Fruit fly (Drosophila melanogaster) whole organism, embryonic: ENCODE data around the gene yellow-g2.

Experiments
- CG10321 ChIP-seq: fragments of 200-800 bp; sonication (Bioruptor generic); IDR thresholded peaks from 2 replicates; pipeline ENCODE4 v1.3.6; 2022; ENCODE audit warnings: missing biosample characterization, missing genetic modification characterization
- CG13296 ChIP-seq: fragments of 200-800 bp; sonication (Bioruptor generic); optimal IDR thresholded peaks from 3 replicates; lab custom pipeline; 2018; ENCODE audit warnings: missing biosample characterization, mild to moderate bottlenecking, missing genetic modification characterization
- CG15011 ChIP-seq: fragments of 200-800 bp; sonication (Bioruptor generic); optimal IDR thresholded peaks from 3 replicates; lab custom pipeline; 2018; ENCODE audit warnings: missing biosample characterization, mild to moderate bottlenecking, missing genetic modification characterization
- CG1647 ChIP-seq: fragments of 200-800 bp; sonication (Bioruptor generic); optimal IDR thresholded peaks from 3 replicates; lab custom pipeline; 2016; ENCODE audit warnings: missing biosample characterization, missing genetic modification characterization
- CG17612 ChIP-seq: fragments of 200-800 bp; sonication (Bioruptor generic); IDR thresholded peaks from 2 replicates; pipeline ENCODE4 v1.3.6; 2022; ENCODE audit warnings: missing biosample characterization, missing genetic modification characterization
- CG18619 ChIP-seq: fragments of 200-800 bp; sonication (Bioruptor generic); optimal IDR thresholded peaks from 3 replicates; lab custom pipeline; 2017; ENCODE audit warnings: missing biosample characterization, mild to moderate bottlenecking, missing genetic modification characterization
- CG2116 ChIP-seq: fragments of 200-800 bp; sonication (Bioruptor generic); optimal IDR thresholded peaks from 3 replicates; lab custom pipeline; 2018; ENCODE audit warnings: missing biosample characterization, mild to moderate bottlenecking, missing genetic modification characterization
- CG2678 ChIP-seq: fragments of 200-800 bp; sonication (Bioruptor generic); optimal IDR thresholded peaks from 3 replicates; lab custom pipeline; 2019; ENCODE audit warnings: missing biosample characterization, mild to moderate bottlenecking, missing genetic modification characterization, moderate library complexity
- CG32532 ChIP-seq: fragments of 200-800 bp; sonication (Bioruptor generic); IDR thresholded peaks from 2 replicates; pipeline ENCODE4 v1.3.6; 2022; ENCODE audit warnings: missing biosample characterization, missing genetic modification characterization
- CG34376 ChIP-seq: fragments of 200-800 bp; sonication (Bioruptor generic); optimal IDR thresholded peaks from 2 replicates; lab custom pipeline; 2018; ENCODE audit warnings: missing biosample characterization, mild to moderate bottlenecking, missing genetic modification characterization
- CG4282 ChIP-seq: fragments of 200-800 bp; sonication (Bioruptor generic); optimal IDR thresholded peaks from 2 replicates; lab custom pipeline; 2016; ENCODE audit warnings: missing biosample characterization, missing genetic modification characterization
- CG4328 ChIP-seq: fragments of 200-800 bp; sonication (Bioruptor generic); optimal IDR thresholded peaks from 3 replicates; lab custom pipeline; 2017; ENCODE audit warnings: missing biosample characterization, missing genetic modification reagents, missing genetic modification characterization
- CG43689 ChIP-seq: fragments of 200-800 bp; sonication (Bioruptor generic); IDR thresholded peaks from 2 replicates; pipeline ENCODE4 v1.3.6; 2022; ENCODE audit warnings: missing biosample characterization, missing genetic modification characterization
- CG4820 ChIP-seq: fragments of 200-800 bp; sonication (Bioruptor generic); optimal IDR thresholded peaks from 3 replicates; lab custom pipeline; 2016; ENCODE audit warnings: missing biosample characterization, missing genetic modification characterization
- CG5245 ChIP-seq: fragments of 200-800 bp; sonication (Bioruptor generic); optimal IDR thresholded peaks from 3 replicates; lab custom pipeline; 2016; ENCODE audit warnings: missing biosample characterization, missing genetic modification characterization
- CG6254 ChIP-seq: fragments of 200-800 bp; sonication (Bioruptor generic); optimal IDR thresholded peaks from 3 replicates; lab custom pipeline; 2017; ENCODE audit warnings: mild to moderate bottlenecking, missing biosample characterization, missing genetic modification reagents, missing genetic modification characterization
- CG6683 ChIP-seq: fragments of 200-800 bp; sonication (Bioruptor generic); optimal IDR thresholded peaks from 2 replicates; lab custom pipeline; 2017; ENCODE audit warnings: missing biosample characterization, mild to moderate bottlenecking, missing genetic modification characterization, missing genetic modification reagents
- CG6689 ChIP-seq: fragments of 200-800 bp; sonication (Bioruptor generic); IDR thresholded peaks from 2 replicates; pipeline ENCODE4 v1.3.6; 2022; ENCODE audit warnings: missing biosample characterization, missing genetic modification characterization
- CG7357 ChIP-seq: fragments of 200-800 bp; sonication (Bioruptor generic); IDR thresholded peaks from 3 replicates; pipeline ENCODE4 v1.3.6; 2022; ENCODE audit warnings: missing biosample characterization, missing genetic modification characterization
- CG7745 ChIP-seq: fragments of 200-800 bp; sonication (Bioruptor generic); optimal IDR thresholded peaks from 2 replicates; lab custom pipeline; 2018; ENCODE audit warnings: missing biosample characterization, mild to moderate bottlenecking, missing genetic modification characterization, moderate library complexity
- Chrac-16 ChIP-seq: fragments of 200-800 bp; sonication (Bioruptor generic); optimal IDR thresholded peaks from 3 replicates; lab custom pipeline; 2016; ENCODE audit warnings: missing biosample characterization, missing genetic modification characterization
- Dbx ChIP-seq: fragments of 200-800 bp; sonication (Bioruptor generic); IDR thresholded peaks from 3 replicates; pipeline ENCODE4 v1.3.6; 2022; ENCODE audit warnings: missing biosample characterization, missing genetic modification characterization
- Doc3 ChIP-seq: fragments of 200-800 bp; sonication (Bioruptor generic); IDR thresholded peaks from 3 replicates; pipeline ENCODE4 v1.3.6; 2022; ENCODE audit warnings: missing biosample characterization, missing genetic modification characterization; ENCODE audit not compliant: partially characterized antibody
- ERR ChIP-seq: fragments of 200-800 bp; sonication (Bioruptor generic); optimal IDR thresholded peaks from 2 replicates; lab custom pipeline; 2016; ENCODE audit warnings: missing biosample characterization, missing genetic modification characterization
- Eip74EF ChIP-seq, 2 experiments: fragments of 200-800 bp in 1 of 2; fragments of >200 bp in 1 of 2; sonication (Bioruptor generic) in 1 of 2; optimal IDR thresholded peaks; 2 replicates each; lab custom pipeline; 2017 to 2019; ENCODE audit warnings: missing biosample characterization in 2 of 2, missing genetic modification characterization in 2 of 2, mild to moderate bottlenecking in 1 of 2, moderate library complexity in 1 of 2
- HHEX ChIP-seq: fragments of 200-800 bp; sonication (Bioruptor generic); optimal IDR thresholded peaks from 3 replicates; lab custom pipeline; 2017; ENCODE audit warnings: missing biosample characterization, mild to moderate bottlenecking, missing genetic modification characterization, missing genetic modification reagents
- Hand ChIP-seq: fragments of 200-800 bp; sonication (Bioruptor generic); optimal IDR thresholded peaks from 2 replicates; lab custom pipeline; 2017; ENCODE audit warnings: mild to moderate bottlenecking, missing biosample characterization, missing genetic modification reagents, missing genetic modification characterization
- NK7.1 ChIP-seq: fragments of 200-800 bp; sonication (Bioruptor generic); optimal IDR thresholded peaks from 3 replicates; lab custom pipeline; 2016; ENCODE audit warnings: missing biosample characterization, missing genetic modification characterization
- Nf-YB ChIP-seq: fragments of 200-800 bp; sonication (Bioruptor generic); optimal IDR thresholded peaks from 3 replicates; lab custom pipeline; 2019; ENCODE audit warnings: missing biosample characterization, mild to moderate bottlenecking, missing genetic modification characterization, moderate library complexity
- Opbp ChIP-seq: fragments of 200-800 bp; sonication (Bioruptor generic); IDR thresholded peaks from 3 replicates; pipeline ENCODE4 v1.3.6; 2022; ENCODE audit warnings: missing biosample characterization, missing genetic modification characterization; ENCODE audit not compliant: partially characterized antibody
- Optix ChIP-seq: fragments of 200-800 bp; sonication (Bioruptor generic); IDR thresholded peaks from 3 replicates; pipeline ENCODE4 v1.3.6; 2022; ENCODE audit warnings: missing biosample characterization, missing genetic modification characterization
- PHDP ChIP-seq: fragments of 200-800 bp; sonication (Bioruptor generic); optimal IDR thresholded peaks from 3 replicates; lab custom pipeline; 2018; ENCODE audit warnings: missing biosample characterization, mild to moderate bottlenecking, missing genetic modification characterization, moderate library complexity
- Stat92E ChIP-seq, 3 experiments: fragments of >200 bp in 2 of 3; fragments of 200-800 bp in 1 of 3; sonication (Bioruptor generic) in 1 of 3; optimal IDR thresholded peaks; 2 replicates each; lab custom pipeline; 2017 to 2019; ENCODE audit warnings: missing biosample characterization in 3 of 3, missing genetic modification characterization in 3 of 3, mild to moderate bottlenecking in 1 of 3, moderate library complexity in 1 of 3
- ab ChIP-seq: fragments of 200-800 bp; sonication (Bioruptor generic); optimal IDR thresholded peaks from 2 replicates; lab custom pipeline; 2016; ENCODE audit warnings: missing biosample characterization, missing genetic modification characterization
- ase ChIP-seq: fragments of 200-800 bp; sonication (Bioruptor generic); IDR thresholded peaks from 3 replicates; pipeline ENCODE4 v1.3.6; 2022; ENCODE audit warnings: missing biosample characterization, missing genetic modification characterization
- ato ChIP-seq: fragments of 200-800 bp; sonication (Bioruptor generic); IDR thresholded peaks from 2 replicates; pipeline ENCODE4 v1.3.6; 2022; ENCODE audit warnings: missing biosample characterization, missing genetic modification characterization; ENCODE audit not compliant: partially characterized antibody
- bab2 ChIP-seq: fragments of 200-800 bp; sonication (Bioruptor generic); optimal IDR thresholded peaks from 2 replicates; lab custom pipeline; 2016; ENCODE audit warnings: missing biosample characterization, missing genetic modification characterization
- btn ChIP-seq: fragments of 200-800 bp; sonication (Bioruptor generic); optimal IDR thresholded peaks from 2 replicates; lab custom pipeline; 2016; ENCODE audit warnings: missing biosample characterization, missing genetic modification characterization
- crc ChIP-seq: fragments of 200-800 bp; sonication (Bioruptor generic); optimal IDR thresholded peaks from 2 replicates; lab custom pipeline; 2016; ENCODE audit warnings: missing biosample characterization, missing genetic modification characterization
- dpn ChIP-seq, 2 experiments: fragments of 200-800 bp; sonication (Bioruptor generic); optimal IDR thresholded peaks; 3 replicates each; lab custom pipeline; 2016; ENCODE audit warnings: missing biosample characterization in 2 of 2, missing genetic modification characterization in 2 of 2
- en ChIP-seq: fragments of 200-800 bp; sonication (Bioruptor generic); optimal IDR thresholded peaks from 2 replicates; lab custom pipeline; 2016; ENCODE audit warnings: missing biosample characterization, missing genetic modification characterization
- gcm2 ChIP-seq: fragments of 200-800 bp; sonication (Bioruptor generic); optimal IDR thresholded peaks from 2 replicates; lab custom pipeline; 2016; ENCODE audit warnings: missing biosample characterization, missing genetic modification characterization
- nmo ChIP-seq: fragments of 200-800 bp; sonication (Bioruptor generic); optimal IDR thresholded peaks from 2 replicates; lab custom pipeline; 2018; ENCODE audit warnings: missing biosample characterization, mild to moderate bottlenecking, missing genetic modification characterization, moderate library complexity
- pfk ChIP-seq: fragments of 200-800 bp; sonication (Bioruptor generic); optimal IDR thresholded peaks from 2 replicates; lab custom pipeline; 2018; ENCODE audit warnings: missing biosample characterization, mild to moderate bottlenecking, missing genetic modification characterization, moderate library complexity
- row ChIP-seq: fragments of 200-800 bp; sonication (Bioruptor generic); IDR thresholded peaks from 3 replicates; pipeline ENCODE4 v1.3.6; 2022; ENCODE audit warnings: missing biosample characterization, missing genetic modification characterization
- salm ChIP-seq: fragments of 200-800 bp; sonication (Bioruptor generic); optimal IDR thresholded peaks from 2 replicates; lab custom pipeline; 2018; ENCODE audit warnings: missing biosample characterization, mild to moderate bottlenecking, missing genetic modification characterization
- sens-2 ChIP-seq: fragments of 200-800 bp; sonication (Bioruptor generic); IDR thresholded peaks from 2 replicates; pipeline ENCODE4 v1.3.6; 2022; ENCODE audit warnings: missing biosample characterization, missing genetic modification characterization
- seq ChIP-seq: fragments of 200-800 bp; sonication (Bioruptor generic); IDR thresholded peaks from 2 replicates; pipeline ENCODE4 v1.3.6; 2022; ENCODE audit warnings: missing biosample characterization, missing genetic modification characterization
- ssp ChIP-seq: fragments of 200-800 bp; sonication (Bioruptor generic); IDR thresholded peaks from 2 replicates; pipeline ENCODE4 v1.3.6; 2022; ENCODE audit warnings: missing biosample characterization, missing genetic modification characterization
- vfl ChIP-seq: fragments of 200-800 bp; sonication (Bioruptor generic); optimal IDR thresholded peaks from 2 replicates; lab custom pipeline; 2016; ENCODE audit warnings: missing biosample characterization, missing genetic modification characterization
- yki ChIP-seq: fragments of >200 bp; optimal IDR thresholded peaks from 3 replicates; lab custom pipeline; 2018

The yellow-g2 gene

dm6 chr3L:2262515-2262944 lies 13.8 kb upstream of the yellow-g2 start, which contains the start of the genes oxt and CG13807 (continued):
- TF ChIP-seq CG4820 (GFP tag; lab: Kevin White, UChicago) (peak; percentile 82), pfk (GFP tag; lab: Kevin White, UChicago) (no peak), vfl (peak; percentile 72), ab (GFP tag; lab: Kevin White, UChicago) (peak; percentile 41), btn (no peak), Doc3 (no peak), Nf-YB (peak; percentile 66), CG17612 (GFP tag; lab: Robert Waterston, UW) (peak; percentile 70), CG5245 (GFP tag; lab: Kevin White, UChicago) (peak; percentile 80), CG18619 (GFP tag; lab: Kevin White, UChicago) (peak; percentile 84), Stat92E (GFP tag; optimal IDR thresholded peaks at IDR 0.05; lab: Kevin White, UChicago) (peak in 1 of 3 experiments; percentile 91), en (GFP tag; lab: Kevin White, UChicago) (peak; percentile 15), CG13296 (peak; percentile 81), ato (no peak), CG34376 (peak; percentile 65), CG7745 (tag; lab: Kevin White, UChicago) (no peak), seq (peak; percentile 84), ssp (GFP tag; lab: Robert Waterston, UW) (peak; percentile 82), crc (GFP tag; lab: Kevin White, UChicago) (peak; percentile 28), CG1647 (GFP tag; lab: Kevin White, UChicago) (peak; percentile 67), Hand (GFP tag; lab: Kevin White, UChicago) (peak; percentile 62), CG2678 (peak; percentile 89), Opbp (GFP tag; lab: Robert Waterston, UW) (no peak), CG6254 (peak; percentile 73), CG6683 (GFP tag; lab: Kevin White, UChicago) (peak; percentile 70), CG7357 (GFP tag; lab: Robert Waterston, UW) (peak; percentile 75), salm (peak; percentile 70), yki (lab: Kevin White, UChicago) (no peak), CG2116 (GFP tag; lab: Kevin White, UChicago) (peak; percentile 76), gcm2 (GFP tag; lab: Kevin White, UChicago) (peak; percentile 60), CG4328 (GFP tag; lab: Kevin White, UChicago) (peak; percentile 76), ase (peak; percentile 92), HHEX (GFP tag; lab: Kevin White, UChicago) (peak; percentile 87), bab2 (peak; percentile 68), CG6689 (GFP tag; lab: Robert Waterston, UW) (peak; percentile 93), CG32532 (peak; percentile 94)
- TF ChIP-seq, all 482 proteins: peak for 385

dm6 chr3L:2265692-2266444 lies 10.5 kb upstream of the yellow-g2 start, which contains the start of the genes ecd and CG13806:
Gene ecd (minus strand): TSS chr3L:2265857.
Gene CG13806 (plus strand): TSS chr3L:2266394.
- TF ChIP-seq gcm2 (GFP tag; lab: Kevin White, UChicago) = no peak
- TF ChIP-seq nmo (GFP tag; lab: Kevin White, UChicago) = peak; percentile 82
- no peak for TF ChIP-seq btn
- TF ChIP-seq row (GFP tag; lab: Robert Waterston, UW) = peak; percentile 95
- TF ChIP-seq ERR (GFP tag; lab: Kevin White, UChicago) = peak; percentile 25
- no peak for TF ChIP-seq sens-2
- no peak for TF ChIP-seq CG43689 (GFP tag; lab: Robert Waterston, UW)
- TF ChIP-seq CG10321 (GFP tag; lab: Robert Waterston, UW) = no peak
- TF ChIP-seq CG15011 (GFP tag; lab: Kevin White, UChicago) = no peak
- TF ChIP-seq bab2 = peak; percentile 10
- peak; percentile 72 for TF ChIP-seq Dbx
- TF ChIP-seq Eip74EF (GFP tag; optimal IDR thresholded peaks at IDR 0.05; lab: Kevin White, UChicago) = no peak
- TF ChIP-seq salm = no peak
- TF ChIP-seq Chrac-16 (GFP tag; lab: Kevin White, UChicago) = peak; percentile 49
- no peak for TF ChIP-seq PHDP (tag; lab: Kevin White, UChicago)
- TF ChIP-seq CG4282 (GFP tag; lab: Kevin White, UChicago) = no peak
- no peak for TF ChIP-seq Optix (GFP tag; lab: Robert Waterston, UW)
- peak; percentile 24 to 54 for TF ChIP-seq dpn (GFP tag; optimal IDR thresholded peaks at IDR 0.05; lab: Kevin White, UChicago)
- TF ChIP-seq NK7.1 = no peak
